Fruit fly (Drosophila melanogaster): ENCODE results near the gene CG12402.

DNA sequence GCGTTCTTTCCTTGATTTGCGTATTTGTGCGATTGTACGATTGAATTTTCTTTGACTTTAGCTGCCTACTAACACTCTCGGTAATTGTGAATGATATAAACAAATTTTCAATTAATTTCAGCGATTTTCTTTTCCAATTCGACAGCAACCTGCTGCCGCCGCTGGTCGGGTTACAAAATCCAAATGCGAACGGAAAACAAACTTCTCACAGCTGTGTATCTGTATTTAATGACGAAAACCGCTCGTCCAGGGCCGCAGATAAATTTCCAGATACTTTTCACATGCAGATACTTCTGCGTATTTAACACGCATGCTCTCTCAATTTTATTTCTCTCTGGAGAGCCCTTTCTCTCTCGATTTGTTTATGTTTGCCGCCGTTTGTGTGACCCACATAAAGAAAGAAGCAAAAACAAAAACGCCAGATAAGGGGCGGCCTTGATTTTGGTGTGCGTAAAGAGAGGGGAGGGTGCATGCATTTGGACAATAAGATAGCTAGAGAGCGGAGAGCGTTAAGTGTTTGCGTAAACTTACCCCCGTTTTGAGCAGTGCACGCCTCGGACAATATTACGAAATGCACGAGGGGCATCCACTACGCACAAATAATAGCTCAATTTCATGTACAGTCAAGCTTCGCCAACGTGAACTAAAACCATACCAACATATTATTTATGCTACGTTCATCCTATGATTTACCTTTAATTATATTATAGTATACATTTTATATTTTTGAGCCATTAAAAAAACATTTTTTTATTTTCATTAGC is at the start of gene CG12402:
- no peak for TF ChIP-seq h (optimal IDR thresholded peaks at IDR 0.05)
- no peak for TF ChIP-seq ttk (optimal IDR thresholded peaks at IDR 0.05)
- no peak for TF ChIP-seq psq (optimal IDR thresholded peaks at IDR 0.05)
- TF ChIP-seq insv (optimal IDR thresholded peaks at IDR 0.05), result no peak
